Fruit fly (Drosophila melanogaster) whole organism, adult: ENCODE data around the gene Sac1.

ENCODE experiments used
- CG11617 ChIP-seq: fragments of 200-800 bp; sonication (Bioruptor generic); optimal IDR thresholded peaks from 2 replicates; lab custom pipeline; 2017; ENCODE audit warnings: mild to moderate bottlenecking, missing biosample characterization, missing genetic modification reagents, missing genetic modification characterization
- CG12768 ChIP-seq: fragments of 200-800 bp; sonication (Bioruptor generic); optimal IDR thresholded peaks from 2 replicates; lab custom pipeline; 2017; ENCODE audit warnings: missing biosample characterization, missing genetic modification characterization, mild to moderate bottlenecking, moderate library complexity, missing genetic modification reagents
- CG14711 ChIP-seq: fragments of 200-800 bp; sonication (Bioruptor generic); optimal IDR thresholded peaks from 2 replicates; lab custom pipeline; 2018; ENCODE audit warnings: missing biosample characterization, mild to moderate bottlenecking, missing genetic modification characterization, moderate library complexity
- CG1620 ChIP-seq: fragments of 200-800 bp; sonication (Bioruptor generic); optimal IDR thresholded peaks from 2 replicates; lab custom pipeline; 2016; ENCODE audit warnings: missing biosample characterization, missing genetic modification characterization
- CG33017 ChIP-seq: fragments of 200-800 bp; sonication (Bioruptor generic); optimal IDR thresholded peaks from 2 replicates; lab custom pipeline; 2018; ENCODE audit warnings: missing biosample characterization, mild to moderate bottlenecking, missing genetic modification characterization, moderate library complexity
- CG5204 ChIP-seq: fragments of 200-800 bp; sonication (Bioruptor generic); optimal IDR thresholded peaks from 2 replicates; lab custom pipeline; 2016; ENCODE audit warnings: missing biosample characterization, missing genetic modification characterization
- CG7045 ChIP-seq: fragments of 200-800 bp; sonication (Bioruptor generic); optimal IDR thresholded peaks from 2 replicates; lab custom pipeline; 2017; ENCODE audit warnings: missing biosample characterization, mild to moderate bottlenecking, missing genetic modification characterization
- CG7101 ChIP-seq: fragments of 200-800 bp; sonication (Bioruptor generic); optimal IDR thresholded peaks from 2 replicates; lab custom pipeline; 2018; ENCODE audit warnings: missing biosample characterization, mild to moderate bottlenecking, missing genetic modification characterization, moderate library complexity
- Clk ChIP-seq: fragments of 200-800 bp; sonication (Bioruptor generic); optimal IDR thresholded peaks from 2 replicates; lab custom pipeline; 2017; ENCODE audit warnings: missing biosample characterization, missing genetic modification characterization
- Crg-1 ChIP-seq: fragments of 200-800 bp; sonication (Bioruptor generic); optimal IDR thresholded peaks from 2 replicates; lab custom pipeline; 2016; ENCODE audit warnings: missing biosample characterization, missing genetic modification characterization
- Hr96 ChIP-seq: fragments of 200-800 bp; sonication (Bioruptor generic); optimal IDR thresholded peaks from 2 replicates; lab custom pipeline; 2016; ENCODE audit warnings: missing biosample characterization, missing genetic modification characterization
- Mnt ChIP-seq: fragments of 200-800 bp; sonication (Bioruptor generic); optimal IDR thresholded peaks from 2 replicates; lab custom pipeline; 2016; ENCODE audit warnings: missing biosample characterization, mild to moderate bottlenecking, missing genetic modification characterization
- bab1 ChIP-seq: fragments of 200-800 bp; sonication (Bioruptor generic); optimal IDR thresholded peaks from 3 replicates; lab custom pipeline; 2019; ENCODE audit warnings: missing biosample characterization, mild to moderate bottlenecking, missing genetic modification characterization, moderate library complexity
- cic ChIP-seq: fragments of 200-800 bp; sonication (Bioruptor generic); optimal IDR thresholded peaks from 2 replicates; lab custom pipeline; 2017; ENCODE audit warnings: missing biosample characterization, mild to moderate bottlenecking, missing genetic modification characterization, moderate library complexity
- cnc ChIP-seq, 2 experiments: fragments of >200 bp; optimal IDR thresholded peaks; 2 replicates each; lab custom pipeline; 2017
- kay ChIP-seq: fragments of 200-800 bp; sonication (Bioruptor generic); peaks from one replicate; lab custom pipeline; 2016; ENCODE audit warnings: missing biosample characterization, missing genetic modification characterization, borderline replicate concordance
- ovo ChIP-seq: fragments of 200-800 bp; sonication (Bioruptor generic); optimal IDR thresholded peaks from 2 replicates; lab custom pipeline; 2016; ENCODE audit warnings: missing biosample characterization, missing genetic modification characterization
- pad ChIP-seq: fragments of 200-800 bp; sonication (Bioruptor generic); optimal IDR thresholded peaks from 3 replicates; lab custom pipeline; 2017; ENCODE audit warnings: missing biosample characterization, missing genetic modification characterization, mild to moderate bottlenecking, moderate library complexity, missing genetic modification reagents
- tj ChIP-seq: fragments of 200-800 bp; sonication (Bioruptor generic); optimal IDR thresholded peaks from 3 replicates; lab custom pipeline; 2017; ENCODE audit warnings: missing biosample characterization, mild to moderate bottlenecking, missing genetic modification characterization, moderate library complexity
- toe ChIP-seq: fragments of 200-800 bp; sonication (Bioruptor generic); optimal IDR thresholded peaks from 2 replicates; lab custom pipeline; 2016; ENCODE audit warnings: missing biosample characterization, missing genetic modification characterization

The Sac1 gene

DNA sequence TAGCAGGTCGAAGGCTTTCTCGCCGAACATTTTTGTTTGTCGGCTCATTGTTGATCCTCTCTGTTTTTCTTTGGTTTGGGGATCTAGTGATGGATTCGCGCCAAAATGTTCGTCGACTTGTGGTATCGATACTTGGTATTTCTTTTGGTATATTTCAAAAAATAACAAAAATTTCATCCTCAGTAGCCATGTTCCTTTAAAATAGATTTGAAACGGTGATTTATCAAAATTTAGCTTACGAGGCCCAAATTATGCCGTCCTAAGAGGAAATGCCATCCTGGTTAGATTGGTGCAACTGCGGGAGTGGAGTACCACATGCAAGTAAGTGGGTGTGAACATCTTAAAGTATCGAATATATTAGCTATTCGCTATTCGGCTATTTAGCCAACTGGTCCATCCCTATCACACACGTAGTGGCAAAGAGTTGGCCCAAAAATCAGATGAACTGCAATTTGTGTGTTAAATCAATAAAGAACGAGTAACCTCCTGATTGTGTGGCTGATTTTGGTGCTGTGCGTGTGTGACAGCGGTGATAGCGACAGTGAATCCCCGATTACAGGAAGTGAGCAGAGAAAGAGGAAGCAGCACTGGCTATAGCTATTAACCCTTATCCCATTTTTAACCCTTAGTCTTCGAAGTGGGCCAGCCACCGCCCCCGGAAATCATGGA, at the start of gene Sac1, which contains the start of gene Psf1:
Gene Sac1, plus strand, starts transcription at position 191 of the 669 bp plus-strand sequence.
Gene Psf1, minus strand, starts transcription at position 51 of the 669 bp plus-strand sequence.
- TF ChIP-seq CG33017 (tag; lab: Kevin White, UChicago) (no peak), CG5204 (GFP tag; lab: Kevin White, UChicago) (peak; percentile 30), CG11617 (GFP tag; lab: Kevin White, UChicago) (no peak), CG1620 (GFP tag; lab: Kevin White, UChicago) (peak; percentile 29), toe (GFP tag; lab: Kevin White, UChicago) (peak; percentile 49), tj (GFP tag; lab: Kevin White, UChicago) (no peak), CG7101 (no peak), CG12768 (GFP tag; lab: Kevin White, UChicago) (no peak), Hr96 (peak; percentile 55), CG14711 (tag; lab: Kevin White, UChicago) (peak; percentile 19), cic (GFP tag; lab: Kevin White, UChicago) (no peak), Mnt (GFP tag; lab: Kevin White, UChicago) (peak; percentile 20), bab1 (GFP tag; lab: Kevin White, UChicago) (no peak), Crg-1 (GFP tag; lab: Kevin White, UChicago) (no peak), CG7045 (GFP tag; lab: Kevin White, UChicago) (peak; percentile 5), Clk (GFP tag; lab: Kevin White, UChicago) (no peak), cnc (optimal IDR thresholded peaks at IDR 0.05; lab: Kevin White, UChicago) (no peak), pad (no peak), ovo (no peak), kay (GFP tag; lab: Kevin White, UChicago) (no peak)

- TF ChIP-seq CG7045 (GFP tag; lab: Kevin White, UChicago) (no peak), ovo (no peak), toe (GFP tag; lab: Kevin White, UChicago) (no peak), Mnt (GFP tag; lab: Kevin White, UChicago) (no peak), Clk (GFP tag; lab: Kevin White, UChicago) (no peak), pad (no peak), Hr96 (no peak), CG33017 (tag; lab: Kevin White, UChicago) (no peak), cnc (optimal IDR thresholded peaks at IDR 0.05; lab: Kevin White, UChicago) (no peak), CG12768 (GFP tag; lab: Kevin White, UChicago) (no peak), CG11617 (GFP tag; lab: Kevin White, UChicago) (no peak), kay (GFP tag; lab: Kevin White, UChicago) (no peak), Crg-1 (GFP tag; lab: Kevin White, UChicago) (no peak)
Observed at dm6 chr3L:1200357-1201051, 47.1 kb upstream of the Sac1 start, which contains the start of gene mwh. Gene mwh (plus strand): TSS chr3L:1200786.

DNA sequence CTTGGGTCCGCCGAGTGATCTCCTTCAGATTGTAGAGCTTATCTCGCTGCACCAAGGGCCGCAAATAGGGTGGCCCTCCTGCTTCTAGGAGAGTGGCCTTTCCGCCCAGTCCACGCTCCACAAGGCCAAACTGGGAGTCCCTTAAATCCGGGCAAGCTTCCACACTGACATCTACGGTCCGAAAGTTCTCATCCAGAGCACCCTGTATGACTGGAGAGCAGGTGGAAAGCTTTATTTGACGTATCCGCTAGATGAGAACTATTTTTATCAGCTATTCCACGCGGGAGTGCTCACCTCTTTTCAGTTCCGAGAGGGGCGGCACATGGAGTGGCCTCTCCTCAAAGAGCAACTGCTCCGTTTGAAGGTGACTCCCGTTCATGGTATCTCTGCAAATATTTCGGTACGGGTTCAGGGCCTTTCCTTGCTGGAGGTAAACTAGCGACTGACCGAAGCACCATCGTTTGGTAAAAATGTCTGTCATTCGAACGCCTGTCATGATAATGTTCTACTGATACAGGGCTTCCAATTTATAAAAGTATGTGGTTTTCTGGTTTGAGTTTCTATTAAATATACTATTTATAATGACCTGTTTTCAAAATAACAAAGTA, 44.9 kb upstream of the Sac1 start, which contains the start of gene meep:
Gene meep, minus strand, starts transcription at position 449 of the 608 bp plus-strand sequence.
- TF ChIP-seq Hr96 (no peak), Crg-1 (GFP tag; lab: Kevin White, UChicago) (no peak), cic (GFP tag; lab: Kevin White, UChicago) (peak; percentile 51)

DNA sequence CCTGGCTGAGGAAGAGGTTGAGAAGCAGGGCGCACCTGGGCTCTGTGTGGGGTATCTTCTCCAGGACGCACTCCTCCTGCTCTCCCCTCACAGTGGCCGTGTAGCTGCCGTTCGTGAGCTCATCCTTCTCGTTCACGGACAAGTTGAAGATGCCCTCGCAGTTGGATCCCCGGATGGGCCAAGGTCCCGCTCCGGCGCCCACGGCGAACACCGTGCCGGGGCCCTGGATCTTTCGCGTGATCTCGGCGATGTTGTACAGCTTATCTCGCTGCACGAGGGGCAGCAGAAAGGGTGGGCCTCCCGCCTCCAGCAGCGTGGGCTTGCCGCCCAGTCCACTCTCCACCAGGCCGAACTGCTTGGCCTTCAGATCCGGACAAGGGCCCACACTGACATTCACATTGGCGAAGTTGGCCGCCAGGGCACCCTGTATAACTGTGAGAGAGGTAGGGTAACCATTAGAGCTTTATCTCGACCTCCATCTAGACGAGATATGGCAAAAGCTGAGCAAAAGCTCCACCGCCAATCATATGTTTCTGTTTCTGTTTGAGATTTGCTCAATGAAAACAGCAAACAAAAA, 43.7 kb upstream of the Sac1 start:
- TF ChIP-seq ovo = no peak
- no peak for TF ChIP-seq CG12768 (GFP tag; lab: Kevin White, UChicago)
- TF ChIP-seq CG33017 (tag; lab: Kevin White, UChicago) = no peak
- no peak for TF ChIP-seq bab1 (GFP tag; lab: Kevin White, UChicago)
- TF ChIP-seq CG14711 (tag; lab: Kevin White, UChicago) = no peak
- TF ChIP-seq Hr96 = no peak
- TF ChIP-seq tj (GFP tag; lab: Kevin White, UChicago) = no peak
- TF ChIP-seq kay (GFP tag; lab: Kevin White, UChicago) = no peak
- TF ChIP-seq Clk (GFP tag; lab: Kevin White, UChicago) = no peak
- TF ChIP-seq pad = no peak
- no peak for TF ChIP-seq Mnt (GFP tag; lab: Kevin White, UChicago)
- no peak for TF ChIP-seq Crg-1 (GFP tag; lab: Kevin White, UChicago)
- TF ChIP-seq CG5204 (GFP tag; lab: Kevin White, UChicago) = no peak
- no peak for TF ChIP-seq CG7101
- TF ChIP-seq toe (GFP tag; lab: Kevin White, UChicago) = no peak
- no peak for TF ChIP-seq cic (GFP tag; lab: Kevin White, UChicago)
- no peak for TF ChIP-seq CG7045 (GFP tag; lab: Kevin White, UChicago)
- TF ChIP-seq cnc (optimal IDR thresholded peaks at IDR 0.05; lab: Kevin White, UChicago) = no peak
- no peak for TF ChIP-seq CG1620 (GFP tag; lab: Kevin White, UChicago)
